Worm (Caenorhabditis elegans): ENCODE data around the gene T20G5.9.

ce11 chrIII:10236291-10236871, 26.7 kb downstream of the T20G5.9 start:
- TF ChIP-seq ceh-36 (tag; optimal IDR thresholded peaks at IDR 0.05) (no peak), ama-1 (optimal IDR thresholded peaks at IDR 0.05) (no peak), flt-1 (GFP tag; IDR thresholded peaks at IDR 0.05) (no peak)

All from whole organism, early embryonic.